Fruit fly (Drosophila melanogaster): Measurements from ENCODE around the gene RhoGAP16F.
A peak's percentile ranks its signal among the peaks of the same experiment; 100 is the strongest.

RhoGAP16F gene

dm6 chrX:18085470-18085797 is 7.5 kb upstream of the RhoGAP16F start, which contains the start of gene Ada3 (continued):
- TF ChIP-seq Sox102F (GFP tag; optimal IDR thresholded peaks at IDR 0.05) = peak; percentile 70
- peak; percentile 69 for TF ChIP-seq Ssrp (tag; optimal IDR thresholded peaks at IDR 0.05)
- TF ChIP-seq Dref (GFP tag; IDR thresholded peaks at IDR 0.05) = no peak
- no peak for TF ChIP-seq prd (optimal IDR thresholded peaks at IDR 0.05)
- peak; percentile 71 for TF ChIP-seq prd (GFP tag; IDR thresholded peaks at IDR 0.05)
- TF ChIP-seq schlank (tag; optimal IDR thresholded peaks at IDR 0.05) = no peak
- peak; percentile 82 for TF ChIP-seq pnt (GFP tag; optimal IDR thresholded peaks at IDR 0.05)
- TF ChIP-seq Max (GFP tag; optimal IDR thresholded peaks at IDR 0.05) = peak; percentile 83
- TF ChIP-seq bcd (GFP tag; optimal IDR thresholded peaks at IDR 0.05) = peak; percentile 79
- peak; percentile 27 for TF ChIP-seq repo (GFP tag; optimal IDR thresholded peaks at IDR 0.05)
- no peak for TF ChIP-seq tio (GFP tag; optimal IDR thresholded peaks at IDR 0.05)
- peak; percentile 83 for TF ChIP-seq Hmr (GFP tag; optimal IDR thresholded peaks at IDR 0.05)
- no peak for TF ChIP-seq luna (GFP tag; optimal IDR thresholded peaks at IDR 0.05)
- peak; percentile 68 for TF ChIP-seq al (GFP tag; IDR thresholded peaks at IDR 0.05)
- peak; percentile 51 for TF ChIP-seq CG9437 (GFP tag; optimal IDR thresholded peaks at IDR 0.05)
- TF ChIP-seq CG12104 (GFP tag; optimal IDR thresholded peaks at IDR 0.05) = peak; percentile 60
- TF ChIP-seq bigmax (GFP tag; optimal IDR thresholded peaks at IDR 0.05) = no peak
- peak; percentile 74 for TF ChIP-seq CG13775 (GFP tag; optimal IDR thresholded peaks at IDR 0.05)
- TF ChIP-seq Ets97D (GFP tag; optimal IDR thresholded peaks at IDR 0.05) = peak; percentile 67
- no peak for TF ChIP-seq bbx (GFP tag; IDR thresholded peaks at IDR 0.05; ENCODE audit: partially characterized antibody)
- TF ChIP-seq CG7745 (tag; optimal IDR thresholded peaks at IDR 0.05) = no peak
- TF ChIP-seq CG6683 (GFP tag; optimal IDR thresholded peaks at IDR 0.05) = peak; percentile 39
- no peak for TF ChIP-seq inv (GFP tag; IDR thresholded peaks at IDR 0.05; ENCODE audit: partially characterized antibody)
- TF ChIP-seq Hand (GFP tag; optimal IDR thresholded peaks at IDR 0.05) = peak; percentile 36
- TF ChIP-seq onecut (GFP tag; IDR thresholded peaks at IDR 0.05) = peak; percentile 37; the same call in 1 of the 2 replicates
- TF ChIP-seq lov (optimal IDR thresholded peaks at IDR 0.05) = no peak
- TF ChIP-seq lov (GFP tag; IDR thresholded peaks at IDR 0.05) = no peak
- no peak for TF ChIP-seq CG17568 (GFP tag; optimal IDR thresholded peaks at IDR 0.05)
- TF ChIP-seq zen (tag; optimal IDR thresholded peaks at IDR 0.05) = peak; percentile 58
- TF ChIP-seq Awh (GFP tag; IDR thresholded peaks at IDR 0.05) = no peak
- peak; percentile 74; the same call in 2 of the 3 replicates for TF ChIP-seq ci (GFP tag; IDR thresholded peaks at IDR 0.05)
- no peak for TF ChIP-seq btn (GFP tag; optimal IDR thresholded peaks at IDR 0.05)
- peak; percentile 62 for TF ChIP-seq caup (GFP tag; optimal IDR thresholded peaks at IDR 0.05; ENCODE audit: severe bottlenecking)
- TF ChIP-seq Jarid2 (GFP tag; optimal IDR thresholded peaks at IDR 0.05) = no peak
- peak; percentile 27 for TF ChIP-seq disco-r (GFP tag; optimal IDR thresholded peaks at IDR 0.05)
- no peak for TF ChIP-seq en (GFP tag; optimal IDR thresholded peaks at IDR 0.05)
- no peak for TF ChIP-seq pfk (GFP tag; optimal IDR thresholded peaks at IDR 0.05)
- peak; percentile 29 for TF ChIP-seq tap (tag; optimal IDR thresholded peaks at IDR 0.05)
- TF ChIP-seq ro (GFP tag; IDR thresholded peaks at IDR 0.05) = no peak
- TF ChIP-seq NC2α (GFP tag; optimal IDR thresholded peaks at IDR 0.05) = peak; percentile 41
- peak; percentile 61 for TF ChIP-seq crc (GFP tag; optimal IDR thresholded peaks at IDR 0.05)
- TF ChIP-seq CG6689 (GFP tag; IDR thresholded peaks at IDR 0.05) = peak; percentile 71
- peak; percentile 58 for TF ChIP-seq CG12744 (GFP tag; optimal IDR thresholded peaks at IDR 0.05)
- peak; percentile 82 for TF ChIP-seq grau (tag; optimal IDR thresholded peaks at IDR 0.05)
- peak; percentile 54 for TF ChIP-seq CG8388 (GFP tag; optimal IDR thresholded peaks at IDR 0.05)
- no peak for TF ChIP-seq vnd (GFP tag; IDR thresholded peaks at IDR 0.05; ENCODE audit: partially characterized antibody)
- TF ChIP-seq CG10959 (GFP tag; IDR thresholded peaks at IDR 0.05) = 0 out of 2 replicates have a peak, but pooled peaks have one; percentile 15
- peak; percentile 78 for TF ChIP-seq slou (GFP tag; optimal IDR thresholded peaks at IDR 0.05)
- no peak for TF ChIP-seq Trl (optimal IDR thresholded peaks at IDR 0.05)
- TF ChIP-seq Trl (GFP tag; optimal IDR thresholded peaks at IDR 0.05) = peak; percentile 73
- peak; percentile 21 for TF ChIP-seq CG7928 (GFP tag; optimal IDR thresholded peaks at IDR 0.05)
- no peak for TF ChIP-seq knrl (GFP tag; IDR thresholded peaks at IDR 0.05; ENCODE audit: partially characterized antibody)

Measured in whole organism, embryonic.